Worm (Caenorhabditis elegans): ENCODE results near the gene F52E1.9.

ce11 chrV:8389307-8389706 lies 13.2 kb downstream of the F52E1.9 start:
- TF ChIP-seq nhr-71 (tag; optimal IDR thresholded peaks at IDR 0.05): no peak
- no peak for TF ChIP-seq ces-1 (GFP tag; optimal IDR thresholded peaks at IDR 0.05)
- TF ChIP-seq efl-3 (GFP tag; optimal IDR thresholded peaks at IDR 0.05): no peak
- no peak for TF ChIP-seq nhr-237 (tag; optimal IDR thresholded peaks at IDR 0.05)
- no peak for TF ChIP-seq unc-86 (tag; optimal IDR thresholded peaks at IDR 0.05)
- no peak for TF ChIP-seq snpc-4 (tag; optimal IDR thresholded peaks at IDR 0.05)
- TF ChIP-seq nhr-12 (tag; optimal IDR thresholded peaks at IDR 0.05): no peak

Data from whole organism, L1 larva.